Fruit fly (Drosophila melanogaster): ENCODE data around the gene CtsB.

The CtsB gene

DNA sequence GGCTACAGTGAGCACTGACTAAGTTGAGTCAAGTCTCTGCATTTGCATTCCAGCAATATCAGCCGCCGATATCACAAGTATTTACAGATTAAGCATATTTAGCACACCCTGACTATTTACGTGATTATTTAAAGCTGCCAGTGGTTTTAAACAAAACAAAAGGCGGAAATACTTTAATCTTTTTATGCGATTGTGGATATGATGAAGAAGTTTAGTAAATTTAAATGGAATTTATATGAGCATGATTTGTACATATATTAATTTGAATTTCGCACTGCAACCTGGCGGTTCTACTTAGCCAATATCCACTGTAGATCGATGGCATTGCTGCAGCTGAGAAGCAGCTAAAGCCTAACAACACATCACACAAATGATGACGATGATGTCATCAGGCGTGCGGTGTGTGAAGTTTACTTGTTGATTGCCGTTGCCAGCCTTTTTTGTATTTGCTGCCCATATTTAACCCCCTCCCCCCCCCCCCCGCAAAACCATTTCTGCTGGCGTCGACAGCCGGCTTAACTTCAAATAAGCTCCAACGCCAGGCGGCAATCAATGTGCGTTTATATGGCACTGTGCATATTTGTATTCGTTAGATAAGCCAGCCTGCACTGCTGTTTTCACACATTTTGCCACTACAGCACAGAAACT lies 33.7 kb upstream of the CtsB start (continued):
- TF ChIP-seq CG1024 (GFP tag; IDR thresholded peaks at IDR 0.05) (no peak), vfl (GFP tag; optimal IDR thresholded peaks at IDR 0.05) (no peak), Antp (GFP tag; optimal IDR thresholded peaks at IDR 0.05) (peak; percentile 62), peb (GFP tag; IDR thresholded peaks at IDR 0.05) (no peak), dysf (GFP tag; IDR thresholded peaks at IDR 0.05) (peak; percentile 82), CG10274 (GFP tag; optimal IDR thresholded peaks at IDR 0.05) (peak; percentile 48), Spps (tag; optimal IDR thresholded peaks at IDR 0.05) (no peak), CG4730 (GFP tag; IDR thresholded peaks at IDR 0.05) (no peak), dimm (GFP tag; IDR thresholded peaks at IDR 0.05) (no peak), oc (tag; optimal IDR thresholded peaks at IDR 0.05) (peak; percentile 22), gfzf (GFP tag; optimal IDR thresholded peaks at IDR 0.05) (no peak), pzg (GFP tag; optimal IDR thresholded peaks at IDR 0.05) (no peak), E2f1 (GFP tag; IDR thresholded peaks at IDR 0.05) (no peak), bsh (GFP tag; optimal IDR thresholded peaks at IDR 0.05) (peak; percentile 50 to 69), CG13424 (tag; optimal IDR thresholded peaks at IDR 0.05) (peak; percentile 75), jumu (GFP tag; optimal IDR thresholded peaks at IDR 0.05) (peak; percentile 59), Xbp1 (GFP tag; optimal IDR thresholded peaks at IDR 0.05) (peak; percentile 58), CG5180 (GFP tag; optimal IDR thresholded peaks at IDR 0.05) (peak; percentile 49), tgo (GFP tag; IDR thresholded peaks at IDR 0.05) (peak; percentile 67; the same call in 2 of the 3 replicates), CG12219 (GFP tag; optimal IDR thresholded peaks at IDR 0.05) (peak; percentile 60), CG12769 (tag; optimal IDR thresholded peaks at IDR 0.05) (peak; percentile 57), p53 (GFP tag; optimal IDR thresholded peaks at IDR 0.05) (no peak), dati (GFP tag; IDR thresholded peaks at IDR 0.05) (no peak), ab (GFP tag; optimal IDR thresholded peaks at IDR 0.05) (no peak), sens-2 (GFP tag; IDR thresholded peaks at IDR 0.05) (no peak), CG16815 (GFP tag; optimal IDR thresholded peaks at IDR 0.05) (peak; percentile 30), lilli (GFP tag; optimal IDR thresholded peaks at IDR 0.05) (peak; percentile 34), Hmx (GFP tag; optimal IDR thresholded peaks at IDR 0.05) (no peak), CG31441 (GFP tag; IDR thresholded peaks at IDR 0.05) (peak; percentile 75), insv (GFP tag; optimal IDR thresholded peaks at IDR 0.05) (no peak), kay (GFP tag; optimal IDR thresholded peaks at IDR 0.05) (no peak), NfI (GFP tag; optimal IDR thresholded peaks at IDR 0.05) (peak; percentile 54), her (GFP tag; optimal IDR thresholded peaks at IDR 0.05) (no peak), CG14667 (GFP tag; IDR thresholded peaks at IDR 0.05) (peak; percentile 31; the same call in 1 of the 2 replicates), CG12236 (GFP tag; optimal IDR thresholded peaks at IDR 0.05) (peak; percentile 25), Rx (GFP tag; IDR thresholded peaks at IDR 0.05) (no peak), CG9727 (GFP tag; optimal IDR thresholded peaks at IDR 0.05) (peak; percentile 60), cwo (GFP tag; optimal IDR thresholded peaks at IDR 0.05) (peak; percentile 42), Doc3 (GFP tag; IDR thresholded peaks at IDR 0.05; ENCODE audit: partially characterized antibody) (no peak), CG32767 (GFP tag; IDR thresholded peaks at IDR 0.05) (0 out of 2 replicates have a peak, but pooled peaks have one; percentile 55), odd (GFP tag; optimal IDR thresholded peaks at IDR 0.05) (peak; percentile 40), CG13287 (GFP tag; IDR thresholded peaks at IDR 0.05; ENCODE audit: partially characterized antibody) (no peak), az2 (GFP tag; optimal IDR thresholded peaks at IDR 0.05) (peak; percentile 45), Six4 (GFP tag; optimal IDR thresholded peaks at IDR 0.05) (no peak), CG3065 (GFP tag; optimal IDR thresholded peaks at IDR 0.05) (no peak), Scr (GFP tag; IDR thresholded peaks at IDR 0.05; ENCODE audit: partially characterized antibody) (no peak), zf30C (GFP tag; optimal IDR thresholded peaks at IDR 0.05) (no peak), CG10209 (GFP tag; optimal IDR thresholded peaks at IDR 0.05) (peak; percentile 60), Taf1 (GFP tag; IDR thresholded peaks at IDR 0.05) (no peak), Usf (GFP tag; optimal IDR thresholded peaks at IDR 0.05) (peak; percentile 38)
